Fruit fly (Drosophila melanogaster): ENCODE results near the gene CG15435.

DNA sequence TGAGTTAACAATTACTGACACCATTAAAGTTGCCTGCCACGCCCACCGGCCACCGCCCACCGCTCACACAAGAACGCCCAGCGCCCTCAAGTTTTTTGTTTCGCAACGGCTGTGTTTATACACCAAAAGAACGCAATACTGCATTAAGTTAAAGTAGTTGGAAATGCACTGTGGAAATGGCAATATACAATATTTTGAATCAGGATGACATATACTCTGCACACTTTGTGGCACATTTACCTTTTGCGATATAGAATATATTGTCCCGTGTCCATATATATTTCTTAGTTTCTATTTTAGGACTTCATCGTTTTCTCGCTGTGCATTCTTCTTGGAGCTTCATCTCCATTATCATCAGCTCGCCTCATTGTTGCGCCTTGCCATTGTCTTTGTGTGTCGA is 43.4 kb upstream of the CG15435 start:
- TF ChIP-seq CG8478 (optimal IDR thresholded peaks at IDR 0.05): no peak
- no peak for TF ChIP-seq CTCF (optimal IDR thresholded peaks at IDR 0.05)
